Worm (Caenorhabditis elegans): Measurements from ENCODE around the gene K06H6.4.

The K06H6.4 gene

ce11 chrV:556055-556454 is 23.0 kb upstream of the K06H6.4 start, which contains the start of gene srx-8:
TSS of gene srx-8 (minus strand) at chrV:556155.
- no peak for TF ChIP-seq cog-1 (tag; optimal IDR thresholded peaks at IDR 0.05)
- TF ChIP-seq ref-1 (GFP tag; conservative IDR thresholded peaks at IDR 0.05) = no peak
- TF ChIP-seq tab-1 (GFP tag; IDR thresholded peaks at IDR 0.05) = no peak
- TF ChIP-seq ztf-23 (GFP tag; IDR thresholded peaks at IDR 0.05) = no peak
- TF ChIP-seq ztf-29 (GFP tag; IDR thresholded peaks at IDR 0.05) = no peak
- TF ChIP-seq flt-1 (GFP tag; IDR thresholded peaks at IDR 0.05) = no peak
- TF ChIP-seq med-1 (GFP tag; optimal IDR thresholded peaks at IDR 0.05; ENCODE audit: insufficient read depth) = no peak
- no peak for TF ChIP-seq klf-2 (GFP tag; conservative IDR thresholded peaks at IDR 0.05)
- TF ChIP-seq T22C8.4 (GFP tag; IDR thresholded peaks at IDR 0.05) = no peak

- TF ChIP-seq tab-1 (GFP tag; IDR thresholded peaks at IDR 0.05) = no peak
- TF ChIP-seq klf-2 (GFP tag; conservative IDR thresholded peaks at IDR 0.05) = no peak
- TF ChIP-seq flt-1 (GFP tag; IDR thresholded peaks at IDR 0.05) = no peak
- no peak for TF ChIP-seq ref-1 (GFP tag; conservative IDR thresholded peaks at IDR 0.05)
- TF ChIP-seq med-1 (GFP tag; optimal IDR thresholded peaks at IDR 0.05; ENCODE audit: insufficient read depth) = no peak
- no peak for TF ChIP-seq ztf-23 (GFP tag; IDR thresholded peaks at IDR 0.05)
Measured at ce11 chrV:559940-560339, 19.1 kb upstream of the K06H6.4 start, which contains the start of gene srx-7. TSS of gene srx-7 (plus strand) at chrV:560195.

DNA sequence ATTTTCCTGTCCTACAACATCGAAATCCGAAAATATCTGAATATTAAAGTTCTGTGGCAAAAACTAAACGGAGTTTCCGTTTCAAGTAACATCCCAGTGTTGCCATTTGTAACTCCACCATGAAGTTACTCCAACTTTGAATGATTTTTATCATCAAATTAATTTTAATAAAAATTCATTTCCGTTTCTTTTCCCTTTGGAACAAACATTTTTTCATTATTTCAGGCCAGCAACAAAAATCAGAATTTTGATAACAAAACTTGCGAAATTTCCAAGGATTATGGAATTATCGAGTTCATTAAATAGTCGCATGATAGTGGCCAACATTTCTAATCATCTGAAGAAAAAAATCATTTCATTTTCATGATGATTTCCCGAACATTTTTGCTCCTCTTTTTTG is 16.2 kb upstream of the K06H6.4 start, which contains the start of gene C14C6.2:
C14C6.2 (plus strand) TSS at position 301 of the 400 bp plus-strand sequence.
- TF ChIP-seq cog-1 (tag; optimal IDR thresholded peaks at IDR 0.05) = no peak
- no peak for TF ChIP-seq ref-1 (GFP tag; conservative IDR thresholded peaks at IDR 0.05)
- no peak for TF ChIP-seq tab-1 (GFP tag; IDR thresholded peaks at IDR 0.05)
- no peak for TF ChIP-seq med-1 (GFP tag; optimal IDR thresholded peaks at IDR 0.05; ENCODE audit: insufficient read depth)
- no peak for TF ChIP-seq ztf-23 (GFP tag; IDR thresholded peaks at IDR 0.05)
- TF ChIP-seq klf-2 (GFP tag; conservative IDR thresholded peaks at IDR 0.05) = no peak
- no peak for TF ChIP-seq ztf-29 (GFP tag; IDR thresholded peaks at IDR 0.05)
- no peak for TF ChIP-seq flt-1 (GFP tag; IDR thresholded peaks at IDR 0.05)
- TF ChIP-seq T22C8.4 (GFP tag; IDR thresholded peaks at IDR 0.05) = no peak

DNA sequence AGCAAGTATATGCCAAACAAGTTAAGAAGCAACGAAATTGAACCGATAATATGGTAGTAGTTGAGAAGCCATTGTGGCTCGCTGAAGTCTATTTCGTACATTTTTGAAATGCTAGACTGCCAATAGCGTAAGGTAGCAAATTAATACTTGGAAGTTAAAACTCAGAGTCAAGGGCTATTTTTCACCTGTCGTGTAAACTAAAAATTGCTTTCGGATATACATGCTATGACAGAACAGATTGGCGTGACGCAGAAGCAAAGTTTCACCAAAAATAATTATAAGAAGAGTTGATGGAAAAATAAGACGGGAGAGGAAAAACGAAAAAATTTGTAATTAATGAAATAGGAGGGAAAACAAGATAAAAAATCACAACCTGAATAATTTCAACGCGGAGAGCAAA is 13.1 kb upstream of the K06H6.4 start, which contains the start of gene sri-73:
sri-73 (minus strand) TSS at position 101 of the 400 bp plus-strand sequence.
- no peak for TF ChIP-seq tab-1 (GFP tag; IDR thresholded peaks at IDR 0.05)
- no peak for TF ChIP-seq ztf-29 (GFP tag; IDR thresholded peaks at IDR 0.05)
- TF ChIP-seq ref-1 (GFP tag; conservative IDR thresholded peaks at IDR 0.05) = no peak
- TF ChIP-seq cog-1 (tag; optimal IDR thresholded peaks at IDR 0.05) = no peak
- TF ChIP-seq klf-2 (GFP tag; conservative IDR thresholded peaks at IDR 0.05) = no peak
- TF ChIP-seq flt-1 (GFP tag; IDR thresholded peaks at IDR 0.05) = no peak
- TF ChIP-seq med-1 (GFP tag; optimal IDR thresholded peaks at IDR 0.05; ENCODE audit: insufficient read depth) = no peak
- no peak for TF ChIP-seq ztf-23 (GFP tag; IDR thresholded peaks at IDR 0.05)
- TF ChIP-seq T22C8.4 (GFP tag; IDR thresholded peaks at IDR 0.05) = no peak

ce11 chrV:568105-568504 is 11.0 kb upstream of the K06H6.4 start, which contains the start of gene sri-72:
TSS of gene sri-72 (minus strand) at chrV:568205.
- TF ChIP-seq ref-1 (GFP tag; conservative IDR thresholded peaks at IDR 0.05) (no peak), flt-1 (GFP tag; IDR thresholded peaks at IDR 0.05) (no peak), ztf-29 (GFP tag; IDR thresholded peaks at IDR 0.05) (no peak), T22C8.4 (GFP tag; IDR thresholded peaks at IDR 0.05) (no peak), med-1 (GFP tag; optimal IDR thresholded peaks at IDR 0.05; ENCODE audit: insufficient read depth) (no peak), klf-2 (GFP tag; conservative IDR thresholded peaks at IDR 0.05) (no peak), ztf-23 (GFP tag; IDR thresholded peaks at IDR 0.05) (no peak), tab-1 (GFP tag; IDR thresholded peaks at IDR 0.05) (no peak), cog-1 (tag; optimal IDR thresholded peaks at IDR 0.05) (no peak)

ce11 chrV:574639-575038 is 4.4 kb upstream of the K06H6.4 start, which contains the start of gene C14C6.13:
TSS of gene C14C6.13 (minus strand) at chrV:574739.
- TF ChIP-seq tab-1 (GFP tag; IDR thresholded peaks at IDR 0.05) (no peak), flt-1 (GFP tag; IDR thresholded peaks at IDR 0.05) (no peak), cog-1 (tag; optimal IDR thresholded peaks at IDR 0.05) (no peak)

- TF ChIP-seq med-1 (GFP tag; optimal IDR thresholded peaks at IDR 0.05; ENCODE audit: insufficient read depth) (no peak), T22C8.4 (GFP tag; IDR thresholded peaks at IDR 0.05) (no peak), flt-1 (GFP tag; IDR thresholded peaks at IDR 0.05) (no peak), tab-1 (GFP tag; IDR thresholded peaks at IDR 0.05) (no peak), ztf-23 (GFP tag; IDR thresholded peaks at IDR 0.05) (no peak), ztf-29 (GFP tag; IDR thresholded peaks at IDR 0.05) (no peak), cog-1 (tag; optimal IDR thresholded peaks at IDR 0.05) (no peak), klf-2 (GFP tag; conservative IDR thresholded peaks at IDR 0.05) (no peak), ref-1 (GFP tag; conservative IDR thresholded peaks at IDR 0.05) (no peak)
Measured at ce11 chrV:576070-576469, 3.0 kb upstream of the K06H6.4 start, which contains the start of gene K06H6.5. TSS of gene K06H6.5 (plus strand) at chrV:576370.

DNA sequence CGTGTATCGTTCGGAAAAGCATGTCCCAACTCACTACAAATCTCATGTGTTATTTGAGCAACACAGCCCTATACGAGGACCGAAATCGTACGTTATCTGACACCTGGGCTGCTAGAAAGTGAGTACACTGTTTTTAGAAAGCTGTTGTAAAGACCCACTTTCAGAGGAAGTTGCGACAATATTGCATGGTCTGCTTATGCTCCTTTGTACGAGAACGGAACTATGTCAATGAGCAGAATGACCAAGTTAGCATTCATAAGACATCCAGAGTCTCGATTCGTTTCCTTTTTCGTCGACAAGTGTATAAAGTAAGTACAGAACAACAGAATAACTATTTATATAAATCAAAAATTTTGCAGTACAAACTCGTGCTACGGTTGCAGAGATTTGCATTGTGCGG is 2.2 kb upstream of the K06H6.4 start:
- TF ChIP-seq ref-1 (GFP tag; conservative IDR thresholded peaks at IDR 0.05) (no peak), T22C8.4 (GFP tag; IDR thresholded peaks at IDR 0.05) (no peak), tab-1 (GFP tag; IDR thresholded peaks at IDR 0.05) (no peak), med-1 (GFP tag; optimal IDR thresholded peaks at IDR 0.05; ENCODE audit: insufficient read depth) (no peak), flt-1 (GFP tag; IDR thresholded peaks at IDR 0.05) (no peak)

- TF ChIP-seq klf-2 (GFP tag; conservative IDR thresholded peaks at IDR 0.05) = no peak
- TF ChIP-seq T22C8.4 (GFP tag; IDR thresholded peaks at IDR 0.05) = no peak
- no peak for TF ChIP-seq ztf-23 (GFP tag; IDR thresholded peaks at IDR 0.05)
- no peak for TF ChIP-seq ztf-29 (GFP tag; IDR thresholded peaks at IDR 0.05)
- no peak for TF ChIP-seq med-1 (GFP tag; optimal IDR thresholded peaks at IDR 0.05; ENCODE audit: insufficient read depth)
Measured at ce11 chrV:581616-582015, 2.5 kb downstream of the K06H6.4 start, which contains the start of gene nstp-7. TSS of gene nstp-7 (plus strand) at chrV:581916.

DNA sequence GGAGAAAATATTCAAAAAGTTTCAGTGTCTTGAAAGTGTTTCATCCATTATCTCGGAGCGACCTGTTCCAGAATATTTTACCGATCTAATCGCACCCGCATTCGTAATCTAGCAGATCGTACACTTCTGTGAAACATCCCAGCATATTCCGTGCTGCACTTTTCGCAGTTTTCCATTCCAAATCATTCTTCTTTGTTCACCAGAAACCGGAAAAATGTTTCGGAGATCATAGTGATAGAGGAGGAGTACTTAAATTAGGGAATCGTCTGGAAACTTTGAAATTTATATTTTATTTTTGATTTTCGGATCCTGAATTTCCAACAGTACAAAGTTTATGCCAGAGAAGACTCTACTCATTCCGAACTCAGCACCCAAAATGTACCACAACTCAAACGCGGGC is 6.4 kb downstream of the K06H6.4 start, which contains the start of gene K06H6.2:
K06H6.2 (plus strand) TSS at position 301 of the 400 bp plus-strand sequence.
- no peak for TF ChIP-seq ref-1 (GFP tag; conservative IDR thresholded peaks at IDR 0.05)
- TF ChIP-seq klf-2 (GFP tag; conservative IDR thresholded peaks at IDR 0.05) = no peak
- no peak for TF ChIP-seq ztf-23 (GFP tag; IDR thresholded peaks at IDR 0.05)
- no peak for TF ChIP-seq med-1 (GFP tag; optimal IDR thresholded peaks at IDR 0.05; ENCODE audit: insufficient read depth)
- no peak for TF ChIP-seq tab-1 (GFP tag; IDR thresholded peaks at IDR 0.05)
- TF ChIP-seq cog-1 (tag; optimal IDR thresholded peaks at IDR 0.05) = no peak
- no peak for TF ChIP-seq T22C8.4 (GFP tag; IDR thresholded peaks at IDR 0.05)
- no peak for TF ChIP-seq ztf-29 (GFP tag; IDR thresholded peaks at IDR 0.05)
- TF ChIP-seq flt-1 (GFP tag; IDR thresholded peaks at IDR 0.05) = no peak

All from whole organism, midembryonic.